Worm (Caenorhabditis elegans): ENCODE results near the gene ceh-92.

DNA sequence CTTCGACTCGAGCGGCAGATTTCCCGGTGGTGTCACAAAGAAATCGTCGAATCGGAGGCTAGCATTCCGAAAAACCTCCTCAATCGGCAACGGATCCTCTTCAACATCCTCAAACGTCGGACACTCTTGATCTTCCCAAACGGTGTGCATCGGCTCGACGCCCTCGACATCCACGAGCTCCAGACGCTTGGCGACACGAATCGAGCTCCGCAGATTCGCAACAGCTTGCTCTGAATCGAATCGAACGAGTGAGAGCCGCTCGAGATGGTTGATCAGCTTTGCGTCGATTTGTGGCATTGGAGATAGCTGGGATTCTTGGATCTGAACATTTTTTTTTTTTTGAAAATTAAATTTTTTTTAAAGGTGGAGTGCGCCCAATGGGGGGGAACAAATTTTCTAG lies 2.0 kb upstream of the ceh-92 start:
- TF ChIP-seq dpl-1 (GFP tag; optimal IDR thresholded peaks at IDR 0.05): no peak
- TF ChIP-seq tlf-1 (GFP tag; optimal IDR thresholded peaks at IDR 0.05): no peak
- TF ChIP-seq sea-2 (GFP tag; IDR thresholded peaks at IDR 0.05): no peak
- TF ChIP-seq F49E8.2 (tag; optimal IDR thresholded peaks at IDR 0.05; ENCODE audit: insufficient read depth): no peak
- TF ChIP-seq pha-4 (tag; optimal IDR thresholded peaks at IDR 0.05): no peak
- TF ChIP-seq unc-62 (GFP tag; optimal IDR thresholded peaks at IDR 0.05): no peak
- TF ChIP-seq Y67H2A.10 (GFP tag; conservative IDR thresholded peaks at IDR 0.05): no peak
- TF ChIP-seq rpc-1 (optimal IDR thresholded peaks at IDR 0.05): no peak
- TF ChIP-seq rpc-1 (tag; optimal IDR thresholded peaks at IDR 0.05): no peak
- no peak for TF ChIP-seq nhr-27 (tag; optimal IDR thresholded peaks at IDR 0.05)
- TF ChIP-seq ets-4 (GFP tag; optimal IDR thresholded peaks at IDR 0.05): no peak

All from whole organism, young adult.